Fruit fly (Drosophila melanogaster) whole organism, embryonic: ENCODE measurements around the gene Ids.

Experiments used
- ATbp ChIP-seq: fragments of 200-800 bp; sonication (Bioruptor generic); optimal IDR thresholded peaks from 2 replicates; lab custom pipeline; 2017; ENCODE audit warnings: missing biosample characterization, mild to moderate bottlenecking, missing genetic modification characterization, missing genetic modification reagents
- Abd-B ChIP-seq: fragments of 200-800 bp; sonication (Bioruptor generic); optimal IDR thresholded peaks from 2 replicates; lab custom pipeline; 2018; ENCODE audit warnings: missing biosample characterization, mild to moderate bottlenecking, missing genetic modification characterization, moderate library complexity
- Ada2b ChIP-seq: fragments of 200-800 bp; sonication (Bioruptor generic); IDR thresholded peaks from 2 replicates; pipeline ENCODE4 v1.3.6; 2022; ENCODE audit warnings: missing biosample characterization, missing genetic modification characterization
- Atf3 ChIP-seq: fragments of 200-800 bp; sonication (Bioruptor generic); optimal IDR thresholded peaks from 3 replicates; lab custom pipeline; 2016; ENCODE audit warnings: missing biosample characterization, missing genetic modification characterization
- CG10274 ChIP-seq: fragments of 200-800 bp; sonication (Bioruptor generic); optimal IDR thresholded peaks from 3 replicates; lab custom pipeline; 2017; ENCODE audit warnings: missing biosample characterization, mild to moderate bottlenecking, missing genetic modification characterization
- CG11398 ChIP-seq: fragments of 200-800 bp; sonication (Bioruptor generic); optimal IDR thresholded peaks from 2 replicates; lab custom pipeline; 2016; ENCODE audit warnings: missing biosample characterization, missing genetic modification characterization
- CG12104 ChIP-seq: fragments of 200-800 bp; sonication (Bioruptor generic); optimal IDR thresholded peaks from 3 replicates; lab custom pipeline; 2016; ENCODE audit warnings: missing biosample characterization, missing genetic modification characterization
- CG12744 ChIP-seq: fragments of 200-800 bp; sonication (Bioruptor generic); optimal IDR thresholded peaks from 2 replicates; lab custom pipeline; 2016; ENCODE audit warnings: missing biosample characterization, missing genetic modification characterization
- CG15696 ChIP-seq: fragments of 200-800 bp; sonication (Bioruptor generic); optimal IDR thresholded peaks from 2 replicates; lab custom pipeline; 2019; ENCODE audit warnings: missing biosample characterization, mild to moderate bottlenecking, missing genetic modification characterization, moderate library complexity
- CG16815 ChIP-seq: fragments of 200-800 bp; sonication (Bioruptor generic); optimal IDR thresholded peaks from 3 replicates; lab custom pipeline; 2017; ENCODE audit warnings: missing biosample characterization, mild to moderate bottlenecking, missing genetic modification characterization
- CG30020 ChIP-seq: fragments of 200-800 bp; optimal IDR thresholded peaks from 2 replicates; lab custom pipeline; 2019; ENCODE audit warnings: missing biosample characterization, mild to moderate bottlenecking, missing genetic modification characterization, moderate library complexity
- CG30403 ChIP-seq: fragments of 200-800 bp; sonication (Bioruptor generic); optimal IDR thresholded peaks from 3 replicates; lab custom pipeline; 2016; ENCODE audit warnings: missing biosample characterization, missing genetic modification characterization
- CG31388 ChIP-seq: fragments of 200-800 bp; sonication (Bioruptor generic); optimal IDR thresholded peaks from 2 replicates; lab custom pipeline; 2016; ENCODE audit warnings: missing biosample characterization, missing genetic modification characterization
- CG4820 ChIP-seq: fragments of 200-800 bp; sonication (Bioruptor generic); optimal IDR thresholded peaks from 3 replicates; lab custom pipeline; 2016; ENCODE audit warnings: missing biosample characterization, missing genetic modification characterization
- CG6813 ChIP-seq: fragments of 200-800 bp; sonication (Bioruptor generic); optimal IDR thresholded peaks from 2 replicates; lab custom pipeline; 2017; ENCODE audit warnings: missing biosample characterization, missing genetic modification characterization, mild to moderate bottlenecking, moderate library complexity, missing genetic modification reagents
- CG7372 ChIP-seq: fragments of 200-800 bp; sonication (Bioruptor generic); IDR thresholded peaks from 2 replicates; pipeline ENCODE4 v1.3.6; 2022; ENCODE audit warnings: missing biosample characterization, missing genetic modification characterization
- CG7987 ChIP-seq: fragments of 200-800 bp; sonication (Bioruptor generic); optimal IDR thresholded peaks from 2 replicates; lab custom pipeline; 2018; ENCODE audit warnings: missing biosample characterization, mild to moderate bottlenecking, missing genetic modification characterization, moderate library complexity
- CG8290 ChIP-seq, 3 experiments: fragments of 200-800 bp; sonication (Bioruptor generic); optimal IDR thresholded peaks; 2 replicates each; lab custom pipeline; 2016 to 2019; ENCODE audit warnings: missing biosample characterization in 3 of 3, missing genetic modification characterization in 3 of 3, mild to moderate bottlenecking in 2 of 3, moderate library complexity in 1 of 3
- CG8478 ChIP-seq: fragments of >200 bp; optimal IDR thresholded peaks from 2 replicates; lab custom pipeline; 2018
- Dad ChIP-seq: fragments of 200-800 bp; sonication (Bioruptor generic); optimal IDR thresholded peaks from 3 replicates; lab custom pipeline; 2016; ENCODE audit warnings: missing biosample characterization, missing genetic modification characterization
- ERR ChIP-seq: fragments of 200-800 bp; sonication (Bioruptor generic); optimal IDR thresholded peaks from 2 replicates; lab custom pipeline; 2016; ENCODE audit warnings: missing biosample characterization, missing genetic modification characterization
- Fer3 ChIP-seq: fragments of 200-800 bp; sonication (Bioruptor generic); optimal IDR thresholded peaks from 2 replicates; lab custom pipeline; 2018; ENCODE audit warnings: missing biosample characterization, mild to moderate bottlenecking, missing genetic modification characterization, moderate library complexity
- Gsc ChIP-seq: fragments of 200-800 bp; sonication (Bioruptor generic); IDR thresholded peaks from 2 replicates; pipeline ENCODE4 v1.3.6; 2022; ENCODE audit warnings: missing biosample characterization, missing genetic modification characterization
- H2.0 ChIP-seq: fragments of 200-800 bp; sonication (Bioruptor generic); IDR thresholded peaks from 2 replicates; pipeline ENCODE4 v1.3.6; 2022; ENCODE audit warnings: missing biosample characterization, missing genetic modification characterization
- Nf-YC ChIP-seq: fragments of 200-800 bp; optimal IDR thresholded peaks from 3 replicates; lab custom pipeline; 2019; ENCODE audit warnings: missing biosample characterization, mild to moderate bottlenecking, missing genetic modification characterization, moderate library complexity
- Poxn ChIP-seq: fragments of 200-800 bp; sonication (Bioruptor generic); IDR thresholded peaks from 2 replicates; pipeline ENCODE4 v1.3.6; 2022; ENCODE audit warnings: missing biosample characterization, missing genetic modification characterization
- Ravus ChIP-seq: fragments of 200-800 bp; sonication (Bioruptor generic); IDR thresholded peaks from 2 replicates; pipeline ENCODE4 v1.3.6; 2022; ENCODE audit warnings: missing biosample characterization, missing genetic modification characterization
- Sin3A ChIP-seq: fragments of >200 bp; optimal IDR thresholded peaks from 2 replicates; lab custom pipeline; 2018
- Trl ChIP-seq, 3 experiments: fragments of >200 bp in 2 of 3; fragments of 200-800 bp in 1 of 3; sonication (Bioruptor generic) in 1 of 3; optimal IDR thresholded peaks; 2 replicates in 1 of 3; 3 replicates in 2 of 3; lab custom pipeline; 2016 to 2017; ENCODE audit warnings: missing biosample characterization in 1 of 3, missing genetic modification characterization in 1 of 3
- Usf ChIP-seq: fragments of 200-800 bp; sonication (Bioruptor generic); optimal IDR thresholded peaks from 2 replicates; lab custom pipeline; 2017; ENCODE audit warnings: missing genotype, missing biosample characterization, missing genetic modification characterization
- abd-A ChIP-seq: fragments of 200-800 bp; sonication (Bioruptor generic); optimal IDR thresholded peaks from 3 replicates; lab custom pipeline; 2019; ENCODE audit warnings: missing biosample characterization, mild to moderate bottlenecking, missing genetic modification characterization, moderate library complexity
- cato ChIP-seq: fragments of 200-800 bp; sonication (Bioruptor generic); optimal IDR thresholded peaks from 2 replicates; lab custom pipeline; 2016; ENCODE audit warnings: missing biosample characterization, missing genetic modification characterization, borderline replicate concordance
- cg ChIP-seq: fragments of 200-800 bp; sonication (Bioruptor generic); optimal IDR thresholded peaks from 3 replicates; lab custom pipeline; 2019; ENCODE audit warnings: missing biosample characterization, mild to moderate bottlenecking, missing genetic modification characterization, moderate library complexity
- chinmo ChIP-seq: fragments of 200-800 bp; sonication (Bioruptor generic); IDR thresholded peaks from 4 replicates; pipeline ENCODE4 v1.3.6; 2022; ENCODE audit warnings: missing biosample characterization, missing genetic modification characterization; ENCODE audit not compliant: partially characterized antibody
- ci ChIP-seq: fragments of 200-800 bp; sonication (Bioruptor generic); IDR thresholded peaks from 3 replicates; pipeline ENCODE4 v1.3.6; 2022; ENCODE audit warnings: missing biosample characterization, missing genetic modification characterization
- corto ChIP-seq: fragments of 200-800 bp; sonication (Bioruptor generic); optimal IDR thresholded peaks from 2 replicates; lab custom pipeline; 2016; ENCODE audit warnings: missing biosample characterization, mild to moderate bottlenecking, missing genetic modification characterization, moderate library complexity
- dmrt99B ChIP-seq: fragments of 200-800 bp; sonication (Bioruptor generic); optimal IDR thresholded peaks from 2 replicates; lab custom pipeline; 2018; ENCODE audit warnings: missing biosample characterization, mild to moderate bottlenecking, missing genetic modification characterization, moderate library complexity
- exex ChIP-seq: fragments of 200-800 bp; sonication (Bioruptor generic); optimal IDR thresholded peaks from 4 replicates; lab custom pipeline; 2018; ENCODE audit warnings: missing biosample characterization, mild to moderate bottlenecking, missing genetic modification characterization, moderate library complexity
- gce ChIP-seq: fragments of 200-800 bp; sonication (Bioruptor generic); IDR thresholded peaks from 3 replicates; pipeline ENCODE4 v1.3.6; 2022; ENCODE audit warnings: missing biosample characterization, missing genetic modification characterization
- gcm ChIP-seq: fragments of 200-800 bp; sonication (Bioruptor generic); optimal IDR thresholded peaks from 2 replicates; lab custom pipeline; 2019; ENCODE audit warnings: missing biosample characterization, mild to moderate bottlenecking, missing genetic modification characterization, moderate library complexity
- hth ChIP-seq: fragments of >200 bp; optimal IDR thresholded peaks from 2 replicates; lab custom pipeline; 2017; ENCODE audit warnings: inconsistent platforms
- nau ChIP-seq: fragments of 200-800 bp; sonication (Bioruptor generic); optimal IDR thresholded peaks from 3 replicates; lab custom pipeline; 2017; ENCODE audit warnings: missing biosample characterization, mild to moderate bottlenecking, missing genetic modification characterization, missing genetic modification reagents
- nerfin-2 ChIP-seq: fragments of 200-800 bp; sonication (Bioruptor generic); IDR thresholded peaks from 2 replicates; pipeline ENCODE4 v1.3.6; 2022; ENCODE audit warnings: missing biosample characterization, missing genetic modification characterization; ENCODE audit not compliant: partially characterized antibody
- repo ChIP-seq: fragments of 200-800 bp; sonication (Bioruptor generic); optimal IDR thresholded peaks from 2 replicates; lab custom pipeline; 2016; ENCODE audit warnings: missing biosample characterization, missing genetic modification characterization
- salm ChIP-seq: fragments of 200-800 bp; sonication (Bioruptor generic); optimal IDR thresholded peaks from 2 replicates; lab custom pipeline; 2018; ENCODE audit warnings: missing biosample characterization, mild to moderate bottlenecking, missing genetic modification characterization
- shn ChIP-seq: fragments of 200-800 bp; sonication (Bioruptor generic); optimal IDR thresholded peaks from 3 replicates; lab custom pipeline; 2016; ENCODE audit warnings: missing biosample characterization, missing genetic modification characterization
- slp2 ChIP-seq: fragments of 200-800 bp; sonication (Bioruptor generic); optimal IDR thresholded peaks from 2 replicates; lab custom pipeline; 2016; ENCODE audit warnings: missing biosample characterization, missing genetic modification characterization
- stc ChIP-seq: fragments of 200-800 bp; sonication (Bioruptor generic); IDR thresholded peaks from 2 replicates; pipeline ENCODE4 v1.3.6; 2022; ENCODE audit warnings: missing biosample characterization, missing genetic modification characterization
- stwl ChIP-seq: fragments of 200-800 bp; sonication (Bioruptor generic); optimal IDR thresholded peaks from 3 replicates; lab custom pipeline; 2018; ENCODE audit warnings: missing biosample characterization, mild to moderate bottlenecking, missing genetic modification characterization, moderate library complexity
- wdn ChIP-seq: fragments of 200-800 bp; sonication (Bioruptor generic); IDR thresholded peaks from 2 replicates; pipeline ENCODE4 v1.3.6; 2022; ENCODE audit warnings: missing biosample characterization, missing genetic modification characterization
- zen ChIP-seq: fragments of 200-800 bp; sonication (Bioruptor generic); optimal IDR thresholded peaks from 3 replicates; lab custom pipeline; 2018; ENCODE audit warnings: missing biosample characterization, mild to moderate bottlenecking, missing genetic modification characterization, moderate library complexity

The Ids gene

DNA sequence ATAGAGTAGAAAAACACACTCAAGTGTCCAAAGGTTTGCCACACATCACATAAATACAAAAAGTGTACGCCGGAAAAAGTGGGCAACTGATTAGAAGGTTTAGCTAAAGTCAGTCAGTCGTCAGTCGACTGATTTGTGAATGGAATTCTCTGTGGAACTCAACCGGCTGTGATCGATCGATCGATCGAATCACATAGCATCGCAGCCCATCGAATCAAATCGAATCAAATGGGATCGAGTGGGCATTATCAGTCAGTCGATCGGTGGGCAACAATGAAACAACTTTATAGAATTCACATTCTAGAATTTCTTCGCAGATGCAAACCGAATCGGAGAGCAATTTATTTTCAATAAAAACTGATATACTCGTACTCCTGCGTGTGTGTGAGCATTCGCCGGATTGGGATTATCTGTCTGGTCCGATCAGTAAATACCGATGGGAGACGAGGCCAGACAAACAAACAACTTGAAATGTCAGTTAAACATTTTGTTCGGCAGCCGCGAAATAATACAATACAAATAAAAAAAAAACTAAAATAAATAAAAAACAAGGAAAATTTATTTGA is 37.6 kb downstream of the Ids start (continued):
- no peak for TF ChIP-seq hth (lab: Kevin White, UChicago)
- no peak for TF ChIP-seq CG12744 (GFP tag; lab: Kevin White, UChicago)
- no peak for TF ChIP-seq CG7372 (GFP tag; lab: Robert Waterston, UW)
- no peak for TF ChIP-seq Atf3
- no peak for TF ChIP-seq Sin3A (lab: Kevin White, UChicago)
- no peak for TF ChIP-seq CG11398 (GFP tag; lab: Kevin White, UChicago)
- no peak for TF ChIP-seq Ravus (GFP tag; lab: Robert Waterston, UW)
- no peak for TF ChIP-seq CG31388 (GFP tag; lab: Kevin White, UChicago)
- TF ChIP-seq stwl: no peak
- no peak for TF ChIP-seq CG30020 (tag; lab: Kevin White, UChicago)
- no peak for TF ChIP-seq cg (GFP tag; lab: Kevin White, UChicago)
- TF ChIP-seq corto: no peak
- TF ChIP-seq abd-A (tag; lab: Kevin White, UChicago): no peak
- peak; percentile 20; the same call in 1 of the 3 replicates for TF ChIP-seq ci
- no peak for TF ChIP-seq gce (GFP tag; lab: Robert Waterston, UW)
- no peak for TF ChIP-seq CG8290 (GFP tag; optimal IDR thresholded peaks at IDR 0.05; lab: Kevin White, UChicago)
- TF ChIP-seq CG8290 (tag; optimal IDR thresholded peaks at IDR 0.05; lab: Kevin White, UChicago): no peak
- TF ChIP-seq stc (GFP tag; lab: Robert Waterston, UW): peak; percentile 7; the same call in 1 of the 2 replicates
- no peak for TF ChIP-seq CG12104 (GFP tag; lab: Kevin White, UChicago)
- TF ChIP-seq CG7987 (GFP tag; lab: Kevin White, UChicago): no peak
- no peak for TF ChIP-seq CG16815
- no peak for TF ChIP-seq Abd-B (GFP tag; lab: Kevin White, UChicago)
- TF ChIP-seq Ada2b: no peak
- no peak for TF ChIP-seq H2.0 (GFP tag; lab: Robert Waterston, UW)
- TF ChIP-seq Fer3 (tag; lab: Kevin White, UChicago): no peak
- TF ChIP-seq CG4820 (GFP tag; lab: Kevin White, UChicago): no peak
- TF ChIP-seq CG6813 (GFP tag; lab: Kevin White, UChicago): peak; percentile 11
- no peak for TF ChIP-seq repo (GFP tag; lab: Kevin White, UChicago)
- TF ChIP-seq Nf-YC (tag; lab: Kevin White, UChicago): no peak
- TF ChIP-seq CG8478 (lab: Kevin White, UChicago): no peak
- no peak for TF ChIP-seq nau (GFP tag; lab: Kevin White, UChicago)
- peak; percentile 1 for TF ChIP-seq exex (tag; lab: Kevin White, UChicago)
- no peak for TF ChIP-seq ATbp (GFP tag; lab: Kevin White, UChicago)
- TF ChIP-seq cato (GFP tag; lab: Kevin White, UChicago): no peak
- no peak for TF ChIP-seq shn (GFP tag; lab: Kevin White, UChicago)
- peak; percentile 69 for TF ChIP-seq CG10274 (GFP tag; lab: Kevin White, UChicago)
- TF ChIP-seq ERR: no peak
- no peak for TF ChIP-seq Gsc (GFP tag; lab: Robert Waterston, UW)
- peak; percentile 68; the same call in 1 of the 4 replicates for TF ChIP-seq chinmo (GFP tag; lab: Robert Waterston, UW)
- TF ChIP-seq gcm (GFP tag; lab: Kevin White, UChicago): no peak
- no peak for TF ChIP-seq CG30403 (GFP tag; lab: Kevin White, UChicago)
- no peak for TF ChIP-seq dmrt99B
- peak; percentile 36 for TF ChIP-seq CG15696 (tag; lab: Kevin White, UChicago)
- TF ChIP-seq Trl (optimal IDR thresholded peaks at IDR 0.05; lab: Kevin White, UChicago): no peak
- no peak for TF ChIP-seq Trl (GFP tag; optimal IDR thresholded peaks at IDR 0.05; lab: Kevin White, UChicago)
- no peak for TF ChIP-seq Dad (GFP tag; lab: Kevin White, UChicago)
- TF ChIP-seq nerfin-2: no peak
- TF ChIP-seq salm (tag; lab: Kevin White, UChicago): no peak
- TF ChIP-seq wdn (GFP tag; lab: Robert Waterston, UW): no peak
- no peak for TF ChIP-seq Usf (GFP tag; lab: Kevin White, UChicago)
- no peak for TF ChIP-seq Poxn (GFP tag; lab: Robert Waterston, UW)
- TF ChIP-seq slp2: no peak
- TF ChIP-seq zen (tag; lab: Kevin White, UChicago): no peak
